Fruit fly (Drosophila melanogaster): ENCODE results near the gene Brd7-9.

Brd7-9 gene

dm6 chr2L:7777979-7778692 lies 4.5 kb upstream of the Brd7-9 start, which contains the start of gene CG7179 (continued):
- no peak for TF ChIP-seq mam (GFP tag; optimal IDR thresholded peaks at IDR 0.05)
- no peak for TF ChIP-seq fru (optimal IDR thresholded peaks at IDR 0.05)
- TF ChIP-seq nmo (GFP tag; optimal IDR thresholded peaks at IDR 0.05), result no peak
- TF ChIP-seq bowl (GFP tag; IDR thresholded peaks at IDR 0.05), result no peak
- TF ChIP-seq CG9609 (GFP tag; optimal IDR thresholded peaks at IDR 0.05), result no peak
- TF ChIP-seq CG4424 (GFP tag; optimal IDR thresholded peaks at IDR 0.05), result no peak
- TF ChIP-seq croc (GFP tag; conservative IDR thresholded peaks at IDR 0.05), result no peak
- TF ChIP-seq Hey (tag; optimal IDR thresholded peaks at IDR 0.05), result no peak
- no peak for TF ChIP-seq zfh1 (GFP tag; IDR thresholded peaks at IDR 0.05)
- TF ChIP-seq chinmo (GFP tag; IDR thresholded peaks at IDR 0.05; ENCODE audit: partially characterized antibody), result no peak
- no peak for TF ChIP-seq B-H1 (GFP tag; IDR thresholded peaks at IDR 0.05)
- TF ChIP-seq CG8944 (GFP tag; optimal IDR thresholded peaks at IDR 0.05), result no peak
- no peak for TF ChIP-seq pum (GFP tag; optimal IDR thresholded peaks at IDR 0.05)
- no peak for TF ChIP-seq vfl (GFP tag; optimal IDR thresholded peaks at IDR 0.05)
- TF ChIP-seq HmgD (GFP tag; optimal IDR thresholded peaks at IDR 0.05), result no peak
- no peak for TF ChIP-seq CG13123 (GFP tag; optimal IDR thresholded peaks at IDR 0.05)
- no peak for TF ChIP-seq CG17328 (GFP tag; IDR thresholded peaks at IDR 0.05)
- no peak for TF ChIP-seq CG8290 (GFP tag; optimal IDR thresholded peaks at IDR 0.05)
- peak in 1 of 2 experiments; percentile 41 for TF ChIP-seq CG8290 (tag; optimal IDR thresholded peaks at IDR 0.05)
- no peak for TF ChIP-seq CG11456 (GFP tag; IDR thresholded peaks at IDR 0.05)
- TF ChIP-seq Gug (GFP tag; IDR thresholded peaks at IDR 0.05), result no peak
- no peak for TF ChIP-seq CG13287 (GFP tag; IDR thresholded peaks at IDR 0.05; ENCODE audit: partially characterized antibody)
- TF ChIP-seq CG12942 (GFP tag; optimal IDR thresholded peaks at IDR 0.05), result no peak
- no peak for TF ChIP-seq CG10431 (GFP tag; optimal IDR thresholded peaks at IDR 0.05)
- no peak for TF ChIP-seq HmgZ (tag; optimal IDR thresholded peaks at IDR 0.05)
- no peak for TF ChIP-seq Lhr (GFP tag; optimal IDR thresholded peaks at IDR 0.05)
- TF ChIP-seq CG10654 (GFP tag; optimal IDR thresholded peaks at IDR 0.05), result no peak
- TF ChIP-seq Sry-β (GFP tag; optimal IDR thresholded peaks at IDR 0.05), result no peak
- TF ChIP-seq CG8478 (optimal IDR thresholded peaks at IDR 0.05), result no peak
- peak; percentile 25 for TF ChIP-seq CG7839 (tag; optimal IDR thresholded peaks at IDR 0.05)
- no peak for TF ChIP-seq ems (GFP tag; optimal IDR thresholded peaks at IDR 0.05)
- TF ChIP-seq CG4617 (GFP tag; optimal IDR thresholded peaks at IDR 0.05; ENCODE audit: borderline replicate concordance), result no peak
- no peak for TF ChIP-seq az2 (GFP tag; optimal IDR thresholded peaks at IDR 0.05)
- peak; percentile 26 for TF ChIP-seq CG12071 (GFP tag; optimal IDR thresholded peaks at IDR 0.05)
- no peak for TF ChIP-seq CG4282 (GFP tag; optimal IDR thresholded peaks at IDR 0.05)
- TF ChIP-seq schlank (tag; optimal IDR thresholded peaks at IDR 0.05), result no peak
- no peak for TF ChIP-seq CkIIα-i1 (GFP tag; IDR thresholded peaks at IDR 0.05)
- TF ChIP-seq trem (tag; optimal IDR thresholded peaks at IDR 0.05), result no peak
- TF ChIP-seq ap (GFP tag; IDR thresholded peaks at IDR 0.05), result no peak
- no peak for TF ChIP-seq B-H2 (GFP tag; optimal IDR thresholded peaks at IDR 0.05)
- TF ChIP-seq CG3163 (GFP tag; optimal IDR thresholded peaks at IDR 0.05), result no peak
- no peak for TF ChIP-seq bcd (GFP tag; optimal IDR thresholded peaks at IDR 0.05)
- no peak for TF ChIP-seq CTCF (GFP tag; optimal IDR thresholded peaks at IDR 0.05)
- no peak for TF ChIP-seq CG9797 (GFP tag; optimal IDR thresholded peaks at IDR 0.05)
- TF ChIP-seq prd (optimal IDR thresholded peaks at IDR 0.05), result no peak
- TF ChIP-seq prd (GFP tag; IDR thresholded peaks at IDR 0.05), result no peak
- TF ChIP-seq CG6272 (GFP tag; IDR thresholded peaks at IDR 0.05), result no peak
- no peak for TF ChIP-seq tin (GFP tag; optimal IDR thresholded peaks at IDR 0.05)
- TF ChIP-seq CG15269 (tag; optimal IDR thresholded peaks at IDR 0.05), result no peak
- TF ChIP-seq amos (GFP tag; IDR thresholded peaks at IDR 0.05; ENCODE audit: partially characterized antibody), result no peak
- no peak for TF ChIP-seq bigmax (GFP tag; optimal IDR thresholded peaks at IDR 0.05)
- TF ChIP-seq btn (GFP tag; optimal IDR thresholded peaks at IDR 0.05), result no peak
- no peak for TF ChIP-seq Nf-YB (GFP tag; optimal IDR thresholded peaks at IDR 0.05)
